Worm (Caenorhabditis elegans) whole organism, L1 larva: Measurements from ENCODE around the gene rpi-1.

Experiments used
- fkh-10 ChIP-seq: sonication (generic microtip); optimal IDR thresholded peaks from 2 replicates; lab custom pipeline; 2017; ENCODE audit warnings: missing biosample characterization, missing genetic modification reagents, missing genetic modification characterization
- fkh-8 ChIP-seq: sonication (generic microtip); optimal IDR thresholded peaks from 2 replicates; lab custom pipeline; 2016; ENCODE audit warnings: mild to moderate bottlenecking, missing genetic modification characterization, missing compliant biosample characterization
- lir-3 ChIP-seq: sonication (generic microtip); optimal IDR thresholded peaks from 2 replicates; lab custom pipeline; 2016; ENCODE audit warnings: mild to moderate bottlenecking, missing genetic modification characterization, moderate library complexity, missing compliant biosample characterization; ENCODE audit not compliant: poor library complexity
- mdl-1 ChIP-seq, 2 experiments: fragments of 150-350 bp; optimal IDR thresholded peaks; 2 replicates each; lab custom pipeline; 2014 to 2017; ENCODE audit warnings: missing biosample characterization in 2 of 2, missing genetic modification characterization in 2 of 2, inconsistent platforms in 1 of 2
- nhr-237 ChIP-seq: fragments of 150-350 bp; optimal IDR thresholded peaks from 2 replicates; lab custom pipeline; 2014; ENCODE audit warnings: missing biosample characterization, missing genetic modification characterization

DNA sequence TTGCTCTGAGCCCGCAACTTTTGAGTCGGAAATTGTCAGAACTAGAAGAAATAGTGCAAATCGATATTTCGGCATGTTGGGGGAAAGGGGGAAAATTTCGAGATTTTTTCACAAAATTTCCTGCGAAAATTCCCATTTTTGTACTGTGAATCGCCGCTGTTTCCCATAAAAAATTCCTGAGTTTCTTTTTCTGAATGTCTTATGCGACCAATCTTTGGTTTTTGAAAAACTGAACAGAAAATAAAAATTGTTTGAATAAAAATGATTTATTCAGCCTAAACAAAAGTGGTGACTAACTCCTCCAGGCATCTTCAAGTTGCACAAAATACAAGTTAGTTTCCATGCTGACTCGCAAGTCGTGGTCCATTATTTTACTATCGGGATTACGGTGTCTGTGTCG is 4.0 kb upstream of the rpi-1 start, which contains the start of gene W07G1.7:
- TF ChIP-seq lir-3 (tag; lab: Kevin White, UChicago) (no peak), nhr-237 (tag; lab: Kevin White, UChicago) (no peak), mdl-1 (tag; optimal IDR thresholded peaks at IDR 0.05; lab: Kevin White, UChicago) (no peak), fkh-10 (GFP tag; lab: Kevin White, UChicago) (no peak), fkh-8 (tag; lab: Kevin White, UChicago) (no peak)
